Fruit fly (Drosophila melanogaster) whole organism, adult: ENCODE data around the gene CG14668.
A peak's percentile ranks its signal among the peaks of the same experiment; 100 is the strongest.

Experiments used
- CG11617 ChIP-seq: fragments of 200-800 bp; sonication (Bioruptor generic); optimal IDR thresholded peaks from 2 replicates; lab custom pipeline; 2017; ENCODE audit warnings: mild to moderate bottlenecking, missing biosample characterization, missing genetic modification reagents, missing genetic modification characterization
- CG12768 ChIP-seq: fragments of 200-800 bp; sonication (Bioruptor generic); optimal IDR thresholded peaks from 2 replicates; lab custom pipeline; 2017; ENCODE audit warnings: missing biosample characterization, missing genetic modification characterization, mild to moderate bottlenecking, moderate library complexity, missing genetic modification reagents
- CG14711 ChIP-seq: fragments of 200-800 bp; sonication (Bioruptor generic); optimal IDR thresholded peaks from 2 replicates; lab custom pipeline; 2018; ENCODE audit warnings: missing biosample characterization, mild to moderate bottlenecking, missing genetic modification characterization, moderate library complexity
- CG1620 ChIP-seq: fragments of 200-800 bp; sonication (Bioruptor generic); optimal IDR thresholded peaks from 2 replicates; lab custom pipeline; 2016; ENCODE audit warnings: missing biosample characterization, missing genetic modification characterization
- CG33017 ChIP-seq: fragments of 200-800 bp; sonication (Bioruptor generic); optimal IDR thresholded peaks from 2 replicates; lab custom pipeline; 2018; ENCODE audit warnings: missing biosample characterization, mild to moderate bottlenecking, missing genetic modification characterization, moderate library complexity
- CG5204 ChIP-seq: fragments of 200-800 bp; sonication (Bioruptor generic); optimal IDR thresholded peaks from 2 replicates; lab custom pipeline; 2016; ENCODE audit warnings: missing biosample characterization, missing genetic modification characterization
- CG7045 ChIP-seq: fragments of 200-800 bp; sonication (Bioruptor generic); optimal IDR thresholded peaks from 2 replicates; lab custom pipeline; 2017; ENCODE audit warnings: missing biosample characterization, mild to moderate bottlenecking, missing genetic modification characterization
- CG7101 ChIP-seq: fragments of 200-800 bp; sonication (Bioruptor generic); optimal IDR thresholded peaks from 2 replicates; lab custom pipeline; 2018; ENCODE audit warnings: missing biosample characterization, mild to moderate bottlenecking, missing genetic modification characterization, moderate library complexity
- Clk ChIP-seq: fragments of 200-800 bp; sonication (Bioruptor generic); optimal IDR thresholded peaks from 2 replicates; lab custom pipeline; 2017; ENCODE audit warnings: missing biosample characterization, missing genetic modification characterization
- Crg-1 ChIP-seq: fragments of 200-800 bp; sonication (Bioruptor generic); optimal IDR thresholded peaks from 2 replicates; lab custom pipeline; 2016; ENCODE audit warnings: missing biosample characterization, missing genetic modification characterization
- Hr96 ChIP-seq: fragments of 200-800 bp; sonication (Bioruptor generic); optimal IDR thresholded peaks from 2 replicates; lab custom pipeline; 2016; ENCODE audit warnings: missing biosample characterization, missing genetic modification characterization
- Mnt ChIP-seq: fragments of 200-800 bp; sonication (Bioruptor generic); optimal IDR thresholded peaks from 2 replicates; lab custom pipeline; 2016; ENCODE audit warnings: missing biosample characterization, mild to moderate bottlenecking, missing genetic modification characterization
- bab1 ChIP-seq: fragments of 200-800 bp; sonication (Bioruptor generic); optimal IDR thresholded peaks from 3 replicates; lab custom pipeline; 2019; ENCODE audit warnings: missing biosample characterization, mild to moderate bottlenecking, missing genetic modification characterization, moderate library complexity
- cic ChIP-seq: fragments of 200-800 bp; sonication (Bioruptor generic); optimal IDR thresholded peaks from 2 replicates; lab custom pipeline; 2017; ENCODE audit warnings: missing biosample characterization, mild to moderate bottlenecking, missing genetic modification characterization, moderate library complexity
- cnc ChIP-seq, 2 experiments: fragments of >200 bp; optimal IDR thresholded peaks; 2 replicates each; lab custom pipeline; 2017
- kay ChIP-seq: fragments of 200-800 bp; sonication (Bioruptor generic); peaks from one replicate; lab custom pipeline; 2016; ENCODE audit warnings: missing biosample characterization, missing genetic modification characterization, borderline replicate concordance
- ovo ChIP-seq: fragments of 200-800 bp; sonication (Bioruptor generic); optimal IDR thresholded peaks from 2 replicates; lab custom pipeline; 2016; ENCODE audit warnings: missing biosample characterization, missing genetic modification characterization
- pad ChIP-seq: fragments of 200-800 bp; sonication (Bioruptor generic); optimal IDR thresholded peaks from 3 replicates; lab custom pipeline; 2017; ENCODE audit warnings: missing biosample characterization, missing genetic modification characterization, mild to moderate bottlenecking, moderate library complexity, missing genetic modification reagents
- tj ChIP-seq: fragments of 200-800 bp; sonication (Bioruptor generic); optimal IDR thresholded peaks from 3 replicates; lab custom pipeline; 2017; ENCODE audit warnings: missing biosample characterization, mild to moderate bottlenecking, missing genetic modification characterization, moderate library complexity
- toe ChIP-seq: fragments of 200-800 bp; sonication (Bioruptor generic); optimal IDR thresholded peaks from 2 replicates; lab custom pipeline; 2016; ENCODE audit warnings: missing biosample characterization, missing genetic modification characterization

Gene CG14668

dm6 chr3R:5369490-5370001 lies 17.9 kb downstream of the CG14668 start, which contains the start of the genes CG31542 and CG34277:
Gene CG31542, plus strand, starts transcription at chr3R:5369540.
Gene CG34277, plus strand, starts transcription at chr3R:5369540.
- TF ChIP-seq CG7045 (GFP tag; lab: Kevin White, UChicago) (no peak), CG33017 (tag; lab: Kevin White, UChicago) (no peak)

dm6 chr3R:5368170-5368781 lies 19.2 kb downstream of the CG14668 start, which contains the start of gene Cerk:
Gene Cerk, minus strand, starts transcription at chr3R:5368306.
- TF ChIP-seq CG12768 (GFP tag; lab: Kevin White, UChicago) (no peak), kay (GFP tag; lab: Kevin White, UChicago) (no peak), CG33017 (tag; lab: Kevin White, UChicago) (no peak), cic (no peak), Mnt (GFP tag; lab: Kevin White, UChicago) (peak; percentile 47), CG11617 (GFP tag; lab: Kevin White, UChicago) (no peak), CG5204 (no peak), tj (no peak), CG1620 (GFP tag; lab: Kevin White, UChicago) (peak; percentile 39), CG7045 (GFP tag; lab: Kevin White, UChicago) (no peak), toe (GFP tag; lab: Kevin White, UChicago) (peak; percentile 46), Clk (GFP tag; lab: Kevin White, UChicago) (peak; percentile 18), Hr96 (GFP tag; lab: Kevin White, UChicago) (peak; percentile 42), cnc (optimal IDR thresholded peaks at IDR 0.05; lab: Kevin White, UChicago) (no peak), pad (GFP tag; lab: Kevin White, UChicago) (no peak), Crg-1 (GFP tag; lab: Kevin White, UChicago) (peak; percentile 50), CG7101 (tag; lab: Kevin White, UChicago) (peak; percentile 53), bab1 (peak; percentile 63), CG14711 (tag; lab: Kevin White, UChicago) (no peak), ovo (peak; percentile 86)

dm6 chr3R:5367512-5368169 lies 19.8 kb downstream of the CG14668 start:
- TF ChIP-seq Clk (GFP tag; lab: Kevin White, UChicago) (no peak), CG11617 (GFP tag; lab: Kevin White, UChicago) (peak; percentile 39), CG12768 (GFP tag; lab: Kevin White, UChicago) (peak; percentile 48), ovo (peak; percentile 90), cic (peak; percentile 87), Crg-1 (GFP tag; lab: Kevin White, UChicago) (no peak), Hr96 (GFP tag; lab: Kevin White, UChicago) (no peak), CG33017 (tag; lab: Kevin White, UChicago) (peak; percentile 48), pad (GFP tag; lab: Kevin White, UChicago) (peak; percentile 59), CG5204 (no peak), tj (peak; percentile 90), cnc (optimal IDR thresholded peaks at IDR 0.05; lab: Kevin White, UChicago) (no peak), bab1 (no peak), Mnt (GFP tag; lab: Kevin White, UChicago) (no peak), CG7045 (GFP tag; lab: Kevin White, UChicago) (peak; percentile 21), toe (GFP tag; lab: Kevin White, UChicago) (no peak), kay (GFP tag; lab: Kevin White, UChicago) (no peak), CG14711 (tag; lab: Kevin White, UChicago) (no peak)

dm6 chr3R:5364539-5365273 lies 22.8 kb downstream of the CG14668 start:
- TF ChIP-seq CG7101 (tag; lab: Kevin White, UChicago) (peak; percentile 3), CG33017 (tag; lab: Kevin White, UChicago) (peak; percentile 6), Crg-1 (GFP tag; lab: Kevin White, UChicago) (no peak), pad (GFP tag; lab: Kevin White, UChicago) (no peak), Mnt (GFP tag; lab: Kevin White, UChicago) (peak; percentile 60), kay (GFP tag; lab: Kevin White, UChicago) (peak; percentile 96), cic (peak; percentile 79), CG14711 (tag; lab: Kevin White, UChicago) (no peak)

dm6 chr3R:5363412-5363811 lies 24.1 kb downstream of the CG14668 start:
- TF ChIP-seq CG5204 (no peak), CG7045 (GFP tag; lab: Kevin White, UChicago) (no peak), CG7101 (tag; lab: Kevin White, UChicago) (no peak), Mnt (GFP tag; lab: Kevin White, UChicago) (no peak), Clk (GFP tag; lab: Kevin White, UChicago) (no peak), cic (no peak), toe (GFP tag; lab: Kevin White, UChicago) (no peak), Hr96 (GFP tag; lab: Kevin White, UChicago) (no peak), bab1 (no peak), cnc (optimal IDR thresholded peaks at IDR 0.05; lab: Kevin White, UChicago) (no peak), Crg-1 (GFP tag; lab: Kevin White, UChicago) (no peak), kay (GFP tag; lab: Kevin White, UChicago) (no peak)
